Worm (Caenorhabditis elegans): Measurements from ENCODE around the gene chhy-1.

DNA sequence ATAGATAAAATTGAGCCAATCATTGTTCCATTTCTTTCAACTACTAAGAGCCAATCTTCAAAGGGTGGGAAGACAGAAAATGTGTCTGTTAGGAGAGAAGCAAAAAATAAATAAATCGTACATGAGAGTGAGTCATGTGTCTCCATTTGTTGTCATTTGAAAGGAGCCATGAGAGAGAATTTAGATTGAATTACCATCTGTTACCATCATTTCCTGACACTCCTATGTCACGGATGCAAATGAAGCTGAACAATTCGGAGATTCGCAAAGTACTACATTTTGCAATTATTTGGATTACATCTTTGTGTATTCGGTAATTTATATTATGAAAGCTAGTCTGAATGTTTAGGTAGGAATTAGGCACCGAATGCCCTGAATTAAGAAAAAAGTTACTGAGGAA lies 29.0 kb downstream of the chhy-1 start:
- TF ChIP-seq madf-2 (tag; optimal IDR thresholded peaks at IDR 0.05) (no peak), fkh-10 (GFP tag; optimal IDR thresholded peaks at IDR 0.05) (no peak), pax-1 (tag; optimal IDR thresholded peaks at IDR 0.05) (no peak), dve-1 (tag; optimal IDR thresholded peaks at IDR 0.05) (no peak), ceh-9 (tag; optimal IDR thresholded peaks at IDR 0.05) (no peak), C08G9.2 (tag; optimal IDR thresholded peaks at IDR 0.05) (no peak), nfya-1 (tag; optimal IDR thresholded peaks at IDR 0.05) (no peak), ama-1 (optimal IDR thresholded peaks at IDR 0.05) (no peak), ceh-14 (tag; optimal IDR thresholded peaks at IDR 0.05) (no peak), ztf-16 (tag; optimal IDR thresholded peaks at IDR 0.05) (no peak), nhr-11 (tag; optimal IDR thresholded peaks at IDR 0.05) (no peak)
